Worm (Caenorhabditis elegans): Measurements from ENCODE around the gene sdz-19.

The sdz-19 gene

DNA sequence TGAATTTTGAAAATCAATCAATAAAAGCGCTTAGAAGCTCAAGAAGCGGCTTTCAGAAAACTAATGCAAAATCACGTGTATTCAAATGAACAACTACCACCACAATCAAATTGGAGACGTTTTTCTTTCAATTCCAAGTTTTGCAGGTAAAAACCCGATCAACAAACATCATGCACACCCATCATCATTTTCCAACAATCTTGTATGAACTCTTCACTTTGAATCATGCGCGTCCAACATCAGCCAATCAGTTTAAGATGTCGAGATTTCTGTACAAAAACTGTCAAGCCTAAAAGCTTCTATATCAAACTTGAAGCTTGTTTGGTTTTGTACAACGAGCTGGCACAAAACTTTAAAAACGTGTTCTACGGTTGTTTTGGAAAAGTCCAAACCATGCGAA is 35.7 kb upstream of the sdz-19 start:
- TF ChIP-seq odd-2 (tag; optimal IDR thresholded peaks at IDR 0.05) = no peak
- TF ChIP-seq dve-1 (tag; optimal IDR thresholded peaks at IDR 0.05) = no peak
- no peak for TF ChIP-seq unc-42 (tag; optimal IDR thresholded peaks at IDR 0.05)
- no peak for TF ChIP-seq ahr-1 (tag; optimal IDR thresholded peaks at IDR 0.05)
- TF ChIP-seq ceh-45 (GFP tag; IDR thresholded peaks at IDR 0.05) = no peak
- no peak for TF ChIP-seq hlh-6 (tag; optimal IDR thresholded peaks at IDR 0.05)
- TF ChIP-seq F13H6.1 (tag; optimal IDR thresholded peaks at IDR 0.05) = no peak
- no peak for TF ChIP-seq npax-4 (tag; optimal IDR thresholded peaks at IDR 0.05)
- TF ChIP-seq unc-86 (tag; optimal IDR thresholded peaks at IDR 0.05) = no peak
- no peak for TF ChIP-seq sox-4 (tag; optimal IDR thresholded peaks at IDR 0.05)
- no peak for TF ChIP-seq pqm-1 (tag; optimal IDR thresholded peaks at IDR 0.05)
- no peak for TF ChIP-seq gmeb-2 (tag; optimal IDR thresholded peaks at IDR 0.05)
- TF ChIP-seq sdc-2 (tag; optimal IDR thresholded peaks at IDR 0.05) = no peak
- no peak for TF ChIP-seq ama-1 (optimal IDR thresholded peaks at IDR 0.05)
- no peak for TF ChIP-seq ceh-18 (tag; optimal IDR thresholded peaks at IDR 0.05)
- no peak for TF ChIP-seq ceh-6 (GFP tag; optimal IDR thresholded peaks at IDR 0.05)

- TF ChIP-seq fkh-10 (GFP tag; optimal IDR thresholded peaks at IDR 0.05) (no peak), pha-2 (tag; optimal IDR thresholded peaks at IDR 0.05) (no peak), unc-86 (tag; optimal IDR thresholded peaks at IDR 0.05) (no peak)
These were observed 31.3 kb upstream of the sdz-19 start for ce11 chrX:12534476-12534875.

DNA sequence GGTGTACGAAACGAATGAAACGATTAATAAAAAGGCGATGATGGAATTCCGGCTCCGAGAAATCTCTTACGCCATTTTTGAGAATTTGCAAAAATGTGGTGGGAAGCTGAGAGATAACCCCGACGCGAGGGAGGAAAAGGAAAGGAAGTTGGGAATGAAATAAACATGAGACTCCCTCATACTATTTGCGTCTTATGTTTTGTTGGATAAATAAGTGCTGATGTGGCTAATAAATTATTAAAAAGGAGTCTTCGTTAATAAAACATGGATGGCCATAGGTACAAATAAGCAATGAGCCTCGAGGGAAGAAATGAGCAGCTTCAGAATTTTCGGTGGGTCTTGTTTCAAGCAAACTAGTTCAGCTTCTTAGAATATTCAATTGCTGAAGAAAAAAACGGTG is 29.3 kb upstream of the sdz-19 start:
- TF ChIP-seq ceh-2 (tag; optimal IDR thresholded peaks at IDR 0.05) = no peak
- TF ChIP-seq eyg-1 (tag; optimal IDR thresholded peaks at IDR 0.05) = no peak
- TF ChIP-seq zip-5 (tag; optimal IDR thresholded peaks at IDR 0.05) = no peak
- peak; percentile 42 for TF ChIP-seq ceh-31 (tag; optimal IDR thresholded peaks at IDR 0.05)
- no peak for TF ChIP-seq ceh-19 (GFP tag; optimal IDR thresholded peaks at IDR 0.05)

DNA sequence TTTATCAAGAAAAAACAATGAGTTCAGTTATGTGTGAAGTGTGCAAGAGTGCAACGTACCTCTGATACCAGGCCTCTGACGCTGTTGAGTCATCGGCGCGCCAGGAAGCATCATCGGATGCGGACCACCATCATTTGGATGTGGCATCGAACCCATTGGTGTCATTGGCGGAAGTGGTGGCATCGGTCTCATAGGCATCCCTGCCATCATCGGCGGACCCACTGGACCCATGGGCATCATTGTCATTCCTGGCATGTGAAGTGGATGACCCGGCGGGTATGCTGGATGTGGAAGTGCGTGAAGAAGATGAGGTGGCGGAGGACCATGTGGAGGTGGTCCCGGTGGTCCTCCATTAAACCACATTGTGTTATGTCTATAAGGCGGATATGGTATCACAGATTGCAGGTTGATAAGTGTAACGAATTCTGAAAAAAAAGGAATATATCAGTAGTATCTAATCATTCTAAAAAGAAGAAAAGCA is 22.3 kb upstream of the sdz-19 start, which contains the start of gene scd-1:
Gene scd-1 (minus strand): TSS at position 431 of the 481 bp plus-strand sequence.
- TF ChIP-seq ets-4 (tag; optimal IDR thresholded peaks at IDR 0.05) (no peak), mec-3 (tag; optimal IDR thresholded peaks at IDR 0.05; ENCODE audit: borderline replicate concordance) (no peak), F13H6.1 (tag; optimal IDR thresholded peaks at IDR 0.05) (no peak), pqm-1 (tag; optimal IDR thresholded peaks at IDR 0.05) (no peak), eyg-1 (tag; optimal IDR thresholded peaks at IDR 0.05) (no peak), C38D4.7 (GFP tag; optimal IDR thresholded peaks at IDR 0.05) (no peak), ahr-1 (tag; optimal IDR thresholded peaks at IDR 0.05) (no peak), sox-4 (tag; optimal IDR thresholded peaks at IDR 0.05) (no peak), pha-2 (tag; optimal IDR thresholded peaks at IDR 0.05) (no peak), fkh-10 (GFP tag; optimal IDR thresholded peaks at IDR 0.05) (no peak)

ce11 chrX:12524514-12524913 is 21.4 kb upstream of the sdz-19 start:
- no peak for TF ChIP-seq pqm-1 (tag; optimal IDR thresholded peaks at IDR 0.05)
- TF ChIP-seq pros-1 (tag; optimal IDR thresholded peaks at IDR 0.05) = no peak
- no peak for TF ChIP-seq Y22D7AL.16 (tag; optimal IDR thresholded peaks at IDR 0.05)
- no peak for TF ChIP-seq zip-5 (tag; optimal IDR thresholded peaks at IDR 0.05)
- TF ChIP-seq ceh-9 (tag; optimal IDR thresholded peaks at IDR 0.05) = no peak
- TF ChIP-seq unc-42 (tag; optimal IDR thresholded peaks at IDR 0.05) = peak; percentile 17

- TF ChIP-seq pax-1 (tag; optimal IDR thresholded peaks at IDR 0.05) (no peak), zip-5 (tag; optimal IDR thresholded peaks at IDR 0.05) (no peak), ceh-18 (tag; optimal IDR thresholded peaks at IDR 0.05) (peak; percentile 9), elt-4 (tag; optimal IDR thresholded peaks at IDR 0.05) (no peak)
These were observed 19.9 kb upstream of the sdz-19 start for ce11 chrX:12523071-12523483.

- TF ChIP-seq nhr-11 (tag; optimal IDR thresholded peaks at IDR 0.05) (no peak), sox-2 (GFP tag; IDR thresholded peaks at IDR 0.05) (no peak), fkh-6 (tag; optimal IDR thresholded peaks at IDR 0.05) (no peak), rnt-1 (tag; optimal IDR thresholded peaks at IDR 0.05) (no peak), gmeb-2 (tag; optimal IDR thresholded peaks at IDR 0.05) (no peak), Y22D7AL.16 (tag; optimal IDR thresholded peaks at IDR 0.05) (no peak)
These were observed 15.8 kb upstream of the sdz-19 start for ce11 chrX:12518982-12519381.
